Fruit fly (Drosophila melanogaster): Measurements from ENCODE around the gene omd.

Gene omd

dm6 chr3R:13686371-13687211 is at the start of gene omd (continued):
- TF ChIP-seq CG4730 (GFP tag; IDR thresholded peaks at IDR 0.05), result no peak
- TF ChIP-seq Ets97D (GFP tag; optimal IDR thresholded peaks at IDR 0.05), result no peak
- no peak for TF ChIP-seq D19B (GFP tag; optimal IDR thresholded peaks at IDR 0.05)
- no peak for TF ChIP-seq CG6272 (GFP tag; IDR thresholded peaks at IDR 0.05)
- no peak for TF ChIP-seq luna (GFP tag; optimal IDR thresholded peaks at IDR 0.05)
- TF ChIP-seq zen2 (GFP tag; IDR thresholded peaks at IDR 0.05; ENCODE audit: partially characterized antibody), result no peak
- peak; percentile 78 for TF ChIP-seq Side (GFP tag; optimal IDR thresholded peaks at IDR 0.05)
- TF ChIP-seq CG18476 (GFP tag; optimal IDR thresholded peaks at IDR 0.05), result peak; percentile 5
- peak; percentile 66 for TF ChIP-seq Meics (GFP tag; optimal IDR thresholded peaks at IDR 0.05)
- no peak for TF ChIP-seq disco-r (GFP tag; optimal IDR thresholded peaks at IDR 0.05)
- TF ChIP-seq Hr51 (GFP tag; optimal IDR thresholded peaks at IDR 0.05), result peak in 1 of 2 experiments; percentile 69
- TF ChIP-seq CG7556 (GFP tag; optimal IDR thresholded peaks at IDR 0.05), result no peak
- peak; percentile 26; the same call in 1 of the 2 replicates for TF ChIP-seq lmd (GFP tag; IDR thresholded peaks at IDR 0.05)
- TF ChIP-seq ara (GFP tag; IDR thresholded peaks at IDR 0.05), result peak; percentile 75
- TF ChIP-seq Ada2b (GFP tag; IDR thresholded peaks at IDR 0.05), result peak; percentile 27; the same call in 1 of the 2 replicates
- peak; percentile 37 for TF ChIP-seq CG8089 (GFP tag; optimal IDR thresholded peaks at IDR 0.05)
- TF ChIP-seq CG10147 (GFP tag; optimal IDR thresholded peaks at IDR 0.05), result peak; percentile 44
- TF ChIP-seq Dref (GFP tag; IDR thresholded peaks at IDR 0.05), result no peak
- TF ChIP-seq CG17385 (GFP tag; optimal IDR thresholded peaks at IDR 0.05), result peak; percentile 61
- TF ChIP-seq zfh1 (GFP tag; IDR thresholded peaks at IDR 0.05), result peak; percentile 33; the same call in 1 of the 3 replicates
- peak; percentile 8 for TF ChIP-seq CG12155 (GFP tag; optimal IDR thresholded peaks at IDR 0.05)
- peak; percentile 38 for TF ChIP-seq CG4854 (GFP tag; optimal IDR thresholded peaks at IDR 0.05)
- TF ChIP-seq dmrt11E (tag; optimal IDR thresholded peaks at IDR 0.05), result peak; percentile 64
- no peak for TF ChIP-seq CG1603 (tag; optimal IDR thresholded peaks at IDR 0.05)
- no peak for TF ChIP-seq jigr1 (GFP tag; IDR thresholded peaks at IDR 0.05)
- TF ChIP-seq CG13894 (tag; optimal IDR thresholded peaks at IDR 0.05), result no peak
- peak; percentile 66 for TF ChIP-seq HHEX (GFP tag; optimal IDR thresholded peaks at IDR 0.05)
- TF ChIP-seq gfzf (GFP tag; optimal IDR thresholded peaks at IDR 0.05), result no peak
- peak; percentile 42 for TF ChIP-seq CG12299 (tag; optimal IDR thresholded peaks at IDR 0.05)
- no peak for TF ChIP-seq br (optimal IDR thresholded peaks at IDR 0.05)
- TF ChIP-seq CoRest (tag; optimal IDR thresholded peaks at IDR 0.05), result no peak
- no peak for TF ChIP-seq CG9437 (GFP tag; optimal IDR thresholded peaks at IDR 0.05)
- TF ChIP-seq aop (GFP tag; IDR thresholded peaks at IDR 0.05), result no peak
- no peak for TF ChIP-seq CG34224 (GFP tag; IDR thresholded peaks at IDR 0.05; ENCODE audit: partially characterized antibody)
- TF ChIP-seq CG3281 (GFP tag; optimal IDR thresholded peaks at IDR 0.05), result peak; percentile 73
- peak; percentile 24 for TF ChIP-seq Usf (GFP tag; optimal IDR thresholded peaks at IDR 0.05)
- TF ChIP-seq gt (GFP tag; IDR thresholded peaks at IDR 0.05), result no peak
- peak; percentile 51 for TF ChIP-seq seq (GFP tag; IDR thresholded peaks at IDR 0.05)
- TF ChIP-seq CG10267 (tag; optimal IDR thresholded peaks at IDR 0.05), result peak; percentile 2
- TF ChIP-seq CG8924 (tag; optimal IDR thresholded peaks at IDR 0.05), result peak; percentile 62
- peak; percentile 56 for TF ChIP-seq CG13775 (GFP tag; optimal IDR thresholded peaks at IDR 0.05)
- no peak for TF ChIP-seq CG2678 (tag; optimal IDR thresholded peaks at IDR 0.05)
- TF ChIP-seq chm (GFP tag; IDR thresholded peaks at IDR 0.05), result peak; percentile 52; the same call in 1 of the 2 replicates
- TF ChIP-seq vnd (GFP tag; IDR thresholded peaks at IDR 0.05; ENCODE audit: partially characterized antibody), result no peak
- TF ChIP-seq Sry-δ (GFP tag; optimal IDR thresholded peaks at IDR 0.05), result peak; percentile 16
- peak; percentile 57 for TF ChIP-seq CG1233 (GFP tag; optimal IDR thresholded peaks at IDR 0.05)
- TF ChIP-seq E2f1 (GFP tag; IDR thresholded peaks at IDR 0.05), result peak; percentile 54; the same call in 1 of the 2 replicates
- peak; percentile 40 for TF ChIP-seq tx (GFP tag; optimal IDR thresholded peaks at IDR 0.05)
